Fruit fly (Drosophila melanogaster) Kc167 (cell line): Measurements from ENCODE around the gene Brd8.

Experiments
- Sin3A ChIP-seq: fragments of >200 bp; optimal IDR thresholded peaks from 2 replicates; lab custom pipeline; 2018; ENCODE audit warnings: missing external identifiers
- psq ChIP-seq: fragments of >200 bp; optimal IDR thresholded peaks from 2 replicates; lab custom pipeline; 2017; ENCODE audit warnings: missing external identifiers

dm6 chr3R:29227675-29228211, 4.5 kb downstream of the Brd8 start, which contains the start of gene CG14507:
- TF ChIP-seq psq (lab: Kevin White, UChicago) (no peak), Sin3A (lab: Kevin White, UChicago) (no peak)
